Worm (Caenorhabditis elegans): ENCODE results near the gene Y59A8A.8.
"Not testable (repeated sequence)": the region's sequence is repeated elsewhere in the genome, so short reads cannot be mapped to it uniquely, and the experiment has no call there.

Gene Y59A8A.8

DNA sequence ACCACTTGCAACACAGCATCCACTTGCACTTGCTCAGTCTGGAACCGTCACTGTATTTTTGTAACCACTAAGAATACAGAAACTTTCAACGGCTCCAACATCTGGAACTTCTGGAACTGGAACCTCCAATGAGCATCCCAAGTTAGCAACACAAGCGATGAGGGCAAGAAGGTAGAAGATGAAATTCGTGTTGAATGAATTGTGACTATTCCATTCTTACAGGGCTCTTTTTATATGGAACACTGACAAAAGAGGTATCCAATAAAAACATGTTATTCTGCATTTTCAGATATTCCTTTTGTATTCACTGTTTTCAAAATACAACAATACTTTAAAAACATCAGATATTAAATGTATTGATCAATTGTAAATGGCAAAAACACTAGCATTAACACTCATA lies 28.6 kb downstream of the Y59A8A.8 start, which contains the start of gene C06H5.11:
Gene C06H5.11 (minus strand): TSS at position 101 of the 400 bp plus-strand sequence.
- TF ChIP-seq unc-62 (GFP tag; optimal IDR thresholded peaks at IDR 0.05): not testable (repeated sequence)

- not testable (repeated sequence) for TF ChIP-seq unc-62 (GFP tag; optimal IDR thresholded peaks at IDR 0.05)
Measured at ce11 chrV:17894485-17894884, 29.1 kb downstream of the Y59A8A.8 start, which contains the start of gene C06H5.12. Gene C06H5.12 (plus strand): TSS chrV:17894785.

- TF ChIP-seq unc-62 (GFP tag; optimal IDR thresholded peaks at IDR 0.05): no peak
Measured at ce11 chrV:17896736-17897353, 31.4 kb downstream of the Y59A8A.8 start, which contains the start of gene fbxa-156. Gene fbxa-156 (minus strand): TSS chrV:17896786.

- not testable (repeated sequence) for TF ChIP-seq unc-62 (GFP tag; optimal IDR thresholded peaks at IDR 0.05)
Measured at ce11 chrV:17897646-17898045, 32.2 kb downstream of the Y59A8A.8 start, which contains the start of gene C06H5.13. Gene C06H5.13 (minus strand): TSS chrV:17897746.

ce11 chrV:17899503-17899902 lies 34.1 kb downstream of the Y59A8A.8 start, which contains the start of gene fbxa-157:
Gene fbxa-157 (plus strand): TSS chrV:17899803.
- TF ChIP-seq unc-62 (GFP tag; optimal IDR thresholded peaks at IDR 0.05): no peak

DNA sequence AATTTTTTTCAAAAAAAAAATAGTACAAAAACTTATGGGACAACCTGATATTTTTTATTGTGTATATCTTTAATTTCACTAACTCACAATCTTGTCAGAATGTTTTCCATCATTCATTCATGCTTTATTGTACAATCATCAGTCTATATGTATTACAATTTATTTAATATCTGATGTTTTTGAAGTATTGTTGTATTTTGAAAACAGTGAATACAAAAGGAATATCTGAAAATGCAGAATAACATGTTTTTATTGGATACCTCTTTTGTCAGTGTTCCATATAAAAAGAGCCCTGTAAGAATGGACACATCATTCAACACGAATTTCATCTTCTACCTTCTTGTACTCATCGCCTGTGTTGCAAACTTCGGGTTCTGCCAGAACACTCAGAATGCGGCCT lies 38.4 kb downstream of the Y59A8A.8 start, which contains the start of gene C06H5.14:
Gene C06H5.14 (plus strand): TSS at position 301 of the 400 bp plus-strand sequence.
- TF ChIP-seq unc-62 (GFP tag; optimal IDR thresholded peaks at IDR 0.05): not testable (repeated sequence)

DNA sequence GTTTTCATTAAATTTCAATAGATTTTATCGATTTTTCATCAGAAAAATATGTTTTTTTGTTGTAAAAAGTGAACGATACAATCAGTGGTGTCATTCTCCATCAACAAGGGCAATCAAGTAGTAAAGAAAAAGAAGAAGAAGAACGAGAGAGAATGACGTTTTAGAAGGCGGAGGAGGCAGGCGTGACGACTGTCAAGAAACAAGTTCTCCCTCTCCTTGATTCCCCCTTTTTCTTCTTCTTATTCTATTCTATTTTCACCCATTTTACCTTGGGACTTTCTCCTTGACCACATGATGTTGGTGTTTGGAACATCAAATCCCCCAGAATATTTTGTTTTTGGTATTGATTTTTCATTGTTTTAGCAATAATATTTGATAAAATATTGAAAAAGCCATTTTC lies 40.4 kb downstream of the Y59A8A.8 start:
- no peak for TF ChIP-seq unc-62 (GFP tag; optimal IDR thresholded peaks at IDR 0.05)

ce11 chrV:17910019-17910418 lies 44.6 kb downstream of the Y59A8A.8 start, which contains the start of gene dcar-1:
Gene dcar-1 (plus strand): TSS chrV:17910319.
- no peak for TF ChIP-seq unc-62 (GFP tag; optimal IDR thresholded peaks at IDR 0.05)

Data from whole organism, dauer.